Worm (Caenorhabditis elegans) whole organism, L1 larva: ENCODE measurements around the gene C06C6.8.
"Not testable (repeated sequence)": the region's sequence is repeated elsewhere in the genome, so short reads cannot be mapped to it uniquely, and the experiment has no call there.

ENCODE experiments used
- ces-1 ChIP-seq: fragments of 150-350 bp; optimal IDR thresholded peaks from 2 replicates; lab custom pipeline; 2014; ENCODE audit warnings: missing biosample characterization, missing genetic modification reagents, missing genetic modification characterization
- dpl-1 ChIP-seq, 3 experiments: fragments of 150-350 bp in 2 of 3; sonication (generic microtip) in 1 of 3; optimal IDR thresholded peaks; 2 replicates each; lab custom pipeline; 2014 to 2017; ENCODE audit warnings: missing biosample characterization in 3 of 3, missing genetic modification characterization in 3 of 3, missing genetic modification reagents in 3 of 3
- mdl-1 ChIP-seq, 2 experiments: fragments of 150-350 bp; optimal IDR thresholded peaks; 2 replicates each; lab custom pipeline; 2014 to 2017; ENCODE audit warnings: missing biosample characterization in 2 of 2, missing genetic modification characterization in 2 of 2, inconsistent platforms in 1 of 2
- nhr-11 ChIP-seq: fragments of 150-350 bp; optimal IDR thresholded peaks from 2 replicates; lab custom pipeline; 2014; ENCODE audit warnings: missing biosample characterization, missing genetic modification characterization
- nhr-12 ChIP-seq: sonication (generic microtip); optimal IDR thresholded peaks from 2 replicates; lab custom pipeline; 2017; ENCODE audit warnings: missing biosample characterization, missing genetic modification characterization
- nhr-28 ChIP-seq: fragments of 150-350 bp; optimal IDR thresholded peaks from 2 replicates; lab custom pipeline; 2014; ENCODE audit warnings: missing biosample characterization, missing genetic modification characterization
- nhr-85 ChIP-seq: sonication (generic microtip); peaks from one replicate; lab custom pipeline; 2016; ENCODE audit warnings: missing genetic modification characterization, inconsistent platforms, missing compliant biosample characterization
- sptf-1 ChIP-seq: fragments of 150-350 bp; optimal IDR thresholded peaks from 2 replicates; lab custom pipeline; 2014; ENCODE audit warnings: missing biosample characterization, missing genetic modification characterization
- zag-1 ChIP-seq: fragments of 150-350 bp; optimal IDR thresholded peaks from 2 replicates; lab custom pipeline; 2014; ENCODE audit warnings: missing biosample characterization, missing genetic modification characterization

DNA sequence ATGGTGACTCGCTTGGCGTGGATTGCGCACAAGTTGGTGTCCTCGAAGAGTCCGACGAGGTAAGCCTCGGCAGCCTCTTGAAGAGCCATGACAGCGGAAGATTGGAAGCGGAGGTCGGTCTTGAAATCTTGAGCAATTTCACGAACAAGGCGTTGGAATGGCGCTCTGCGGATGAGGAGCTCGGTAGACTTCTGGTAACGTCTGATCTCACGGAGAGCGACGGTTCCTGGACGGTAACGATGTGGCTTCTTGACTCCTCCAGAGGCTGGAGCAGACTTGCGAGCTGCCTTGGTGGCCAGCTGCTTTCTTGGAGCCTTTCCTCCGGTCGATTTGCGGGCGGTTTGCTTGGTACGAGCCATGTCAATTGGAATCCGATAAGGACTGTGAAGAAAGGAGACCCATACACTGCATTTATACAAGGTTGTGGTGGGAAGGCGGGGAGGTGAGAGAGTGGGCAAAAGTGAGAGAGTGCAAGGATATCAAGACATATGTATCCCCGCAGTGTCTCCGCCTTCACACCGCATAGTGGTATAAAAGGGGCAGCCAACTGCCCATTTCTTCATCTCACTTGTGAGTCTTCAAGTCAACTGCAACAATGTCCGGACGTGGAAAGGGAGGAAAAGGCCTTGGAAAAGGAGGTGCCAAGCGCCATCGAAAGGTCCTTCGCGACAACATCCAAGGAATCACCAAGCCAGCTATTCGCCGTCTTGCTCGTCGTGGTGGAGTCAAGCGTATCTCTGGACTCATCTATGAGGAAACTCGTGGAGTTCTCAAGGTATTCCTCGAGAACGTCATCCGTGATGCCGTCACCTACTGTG is 45.2 kb downstream of the C06C6.8 start, which contains the start of the genes his-2 and his-1:
- TF ChIP-seq dpl-1 (GFP tag; optimal IDR thresholded peaks at IDR 0.05; lab: Kevin White, UChicago); mdl-1 (tag; optimal IDR thresholded peaks at IDR 0.05; lab: Kevin White, UChicago); nhr-28 (tag; lab: Kevin White, UChicago); nhr-12; ces-1; sptf-1; zag-1; nhr-11 (tag; lab: Kevin White, UChicago): not testable (repeated sequence)
- peak; percentile 74 for TF ChIP-seq nhr-85 (tag; lab: Kevin White, UChicago)
